Worm (Caenorhabditis elegans): ENCODE results near the gene mlc-1.

- TF ChIP-seq dpl-1 (GFP tag; optimal IDR thresholded peaks at IDR 0.05) (no peak), mep-1 (tag; optimal IDR thresholded peaks at IDR 0.05) (peak; percentile 36), fkh-10 (GFP tag; optimal IDR thresholded peaks at IDR 0.05) (no peak), ZK337.2 (GFP tag; IDR thresholded peaks at IDR 0.05) (no peak)
Measured at ce11 chrX:17434234-17434633, 24.8 kb upstream of the mlc-1 start, which contains the start of gene fubl-3.

All from whole organism, L4 larva.